Worm (Caenorhabditis elegans) whole organism, L1 larva: ENCODE results near the gene mutd-1.
A peak's percentile ranks its signal among the peaks of the same experiment; 100 is the strongest.

Experiments
- C16A3.4 ChIP-seq: fragments of 150-350 bp; optimal IDR thresholded peaks from 2 replicates; lab custom pipeline; 2014; ENCODE audit warnings: missing biosample characterization, missing genetic modification characterization
- C34B4.2 ChIP-seq: sonication (generic microtip); optimal IDR thresholded peaks from 2 replicates; lab custom pipeline; 2017; ENCODE audit warnings: mild to moderate bottlenecking, missing genetic modification characterization, missing compliant biosample characterization
- F16B12.6 ChIP-seq: fragments of 150-350 bp; optimal IDR thresholded peaks from 2 replicates; lab custom pipeline; 2014; ENCODE audit warnings: missing biosample characterization, missing genetic modification characterization
- alr-1 ChIP-seq: fragments of 200-800 bp; sonication (Bioruptor generic); optimal IDR thresholded peaks from 2 replicates; lab custom pipeline; 2018; ENCODE audit warnings: borderline replicate concordance, mild to moderate bottlenecking, missing genetic modification characterization, missing compliant biosample characterization
- blmp-1 ChIP-seq: fragments of 150-350 bp; optimal IDR thresholded peaks from 2 replicates; lab custom pipeline; 2014; ENCODE audit warnings: missing biosample characterization, missing genetic modification characterization
- ceh-8 ChIP-seq: fragments of 200-800 bp; sonication (Bioruptor generic); optimal IDR thresholded peaks from 2 replicates; lab custom pipeline; 2018; ENCODE audit warnings: mild to moderate bottlenecking, missing genetic modification characterization, moderate library complexity, missing compliant biosample characterization
- ceh-82 ChIP-seq, 3 experiments: fragments of 150-350 bp in 1 of 3; sonication (generic microtip) in 2 of 3; optimal IDR thresholded peaks; 2 replicates each; lab custom pipeline; 2014 to 2017; ENCODE audit warnings: missing biosample characterization in 3 of 3, missing genetic modification characterization in 3 of 3
- ceh-88 ChIP-seq: fragments of 200-800 bp; sonication (Bioruptor generic); IDR thresholded peaks from 2 replicates; pipeline ENCODE4 v1.3.6; 2022; ENCODE audit warnings: missing genetic modification characterization, missing compliant biosample characterization
- ces-1 ChIP-seq: fragments of 150-350 bp; optimal IDR thresholded peaks from 2 replicates; lab custom pipeline; 2014; ENCODE audit warnings: missing biosample characterization, missing genetic modification reagents, missing genetic modification characterization
- dpl-1 ChIP-seq, 3 experiments: fragments of 150-350 bp in 2 of 3; sonication (generic microtip) in 1 of 3; optimal IDR thresholded peaks; 2 replicates each; lab custom pipeline; 2014 to 2017; ENCODE audit warnings: missing biosample characterization in 3 of 3, missing genetic modification characterization in 3 of 3, missing genetic modification reagents in 3 of 3
- dsc-1 ChIP-seq: sonication (generic microtip); optimal IDR thresholded peaks from 2 replicates; lab custom pipeline; 2016; ENCODE audit warnings: mild to moderate bottlenecking, missing genetic modification characterization, missing compliant biosample characterization
- efl-1 ChIP-seq, 4 experiments: fragments of 150-350 bp; optimal IDR thresholded peaks in 3 of 4; peaks in 1 of 4; 1 replicate in 1 of 4; 2 replicates in 3 of 4; lab custom pipeline; 2014; ENCODE audit warnings: missing biosample characterization in 2 of 4, missing genetic modification characterization in 2 of 4, missing genetic modification reagents in 2 of 4
- efl-3 ChIP-seq: fragments of 200-800 bp; sonication (Bioruptor generic); optimal IDR thresholded peaks from 2 replicates; lab custom pipeline; 2018; ENCODE audit warnings: mild to moderate bottlenecking, missing genetic modification characterization, missing compliant biosample characterization
- elt-3 ChIP-seq, 6 experiments: fragments of 150-350 bp in 1 of 6; sonication (generic microtip); optimal IDR thresholded peaks; 2 replicates each; lab custom pipeline; 2017 to 2018; ENCODE audit warnings: missing biosample characterization in 6 of 6, missing genetic modification characterization in 6 of 6, inconsistent platforms in 1 of 6
- ets-5 ChIP-seq: fragments of 200-800 bp; sonication (Bioruptor generic); IDR thresholded peaks from 2 replicates; pipeline ENCODE4 v1.3.6; 2022; ENCODE audit warnings: missing genetic modification characterization, missing compliant biosample characterization
- fkh-10 ChIP-seq: sonication (generic microtip); optimal IDR thresholded peaks from 2 replicates; lab custom pipeline; 2017; ENCODE audit warnings: missing biosample characterization, missing genetic modification reagents, missing genetic modification characterization
- fkh-4 ChIP-seq: sonication (generic microtip); optimal IDR thresholded peaks from 2 replicates; lab custom pipeline; 2016; ENCODE audit warnings: missing compliant biosample characterization, missing genetic modification characterization, borderline replicate concordance
- fos-1 ChIP-seq: fragments of 150-350 bp; optimal IDR thresholded peaks from 2 replicates; lab custom pipeline; 2014; ENCODE audit warnings: missing biosample characterization, missing genetic modification characterization
- grh-1 ChIP-seq: fragments of 200-800 bp; sonication (Bioruptor generic); IDR thresholded peaks from 2 replicates; pipeline ENCODE4 v1.3.6; 2022; ENCODE audit warnings: missing genetic modification reagents, missing genetic modification characterization, missing compliant biosample characterization
- irx-1 ChIP-seq: sonication (generic microtip); optimal IDR thresholded peaks from 2 replicates; lab custom pipeline; 2016; ENCODE audit warnings: missing genetic modification characterization, missing compliant biosample characterization
- lin-35 ChIP-seq, 2 experiments: fragments of 150-350 bp; optimal IDR thresholded peaks; 2 replicates each; lab custom pipeline; 2014; ENCODE audit warnings: missing biosample characterization in 2 of 2, missing genetic modification characterization in 2 of 2, missing genetic modification reagents in 2 of 2
- lir-3 ChIP-seq: sonication (generic microtip); optimal IDR thresholded peaks from 2 replicates; lab custom pipeline; 2016; ENCODE audit warnings: mild to moderate bottlenecking, missing genetic modification characterization, moderate library complexity, missing compliant biosample characterization; ENCODE audit not compliant: poor library complexity
- lsy-2 ChIP-seq, 2 experiments: fragments of 150-350 bp; optimal IDR thresholded peaks; 2 replicates each; lab custom pipeline; 2014; ENCODE audit warnings: missing biosample characterization in 2 of 2, missing genetic modification characterization in 2 of 2
- mdl-1 ChIP-seq, 2 experiments: fragments of 150-350 bp; optimal IDR thresholded peaks; 2 replicates each; lab custom pipeline; 2014 to 2017; ENCODE audit warnings: missing biosample characterization in 2 of 2, missing genetic modification characterization in 2 of 2, inconsistent platforms in 1 of 2
- mep-1 ChIP-seq: fragments of 150-350 bp; optimal IDR thresholded peaks from 2 replicates; lab custom pipeline; 2014; ENCODE audit warnings: missing biosample characterization, missing genetic modification characterization
- nhr-12 ChIP-seq: sonication (generic microtip); optimal IDR thresholded peaks from 2 replicates; lab custom pipeline; 2017; ENCODE audit warnings: missing biosample characterization, missing genetic modification characterization
- nhr-47 ChIP-seq: sonication (generic microtip); optimal IDR thresholded peaks from 2 replicates; lab custom pipeline; 2016; ENCODE audit warnings: mild to moderate bottlenecking, missing genetic modification characterization, moderate library complexity, missing compliant biosample characterization
- nhr-71 ChIP-seq: sonication (generic microtip); optimal IDR thresholded peaks from 2 replicates; lab custom pipeline; 2016; ENCODE audit warnings: mild to moderate bottlenecking, missing genetic modification characterization, moderate library complexity, missing compliant biosample characterization
- nhr-85 ChIP-seq: sonication (generic microtip); peaks from one replicate; lab custom pipeline; 2016; ENCODE audit warnings: missing genetic modification characterization, inconsistent platforms, missing compliant biosample characterization
- pax-3 ChIP-seq: fragments of 200-800 bp; sonication (Bioruptor generic); optimal IDR thresholded peaks from 2 replicates; lab custom pipeline; 2018; ENCODE audit warnings: mild to moderate bottlenecking, missing genetic modification characterization, moderate library complexity, missing compliant biosample characterization
- rnt-1 ChIP-seq: sonication (generic microtip); optimal IDR thresholded peaks from 2 replicates; lab custom pipeline; 2016; ENCODE audit warnings: mild to moderate bottlenecking, missing genetic modification characterization, moderate library complexity, missing compliant biosample characterization
- skn-1 ChIP-seq: fragments of 150-350 bp; optimal IDR thresholded peaks from 2 replicates; lab custom pipeline; 2014; ENCODE audit warnings: missing biosample characterization, missing genetic modification characterization
- snpc-4 ChIP-seq: fragments of 150-350 bp; optimal IDR thresholded peaks from 2 replicates; lab custom pipeline; 2014; ENCODE audit warnings: missing biosample characterization, missing genetic modification characterization
- snu-23 ChIP-seq: sonication (generic microtip); optimal IDR thresholded peaks from 2 replicates; lab custom pipeline; 2016; ENCODE audit warnings: missing genetic modification characterization, missing compliant biosample characterization
- sox-4 ChIP-seq: sonication (generic microtip); optimal IDR thresholded peaks from 2 replicates; lab custom pipeline; 2016; ENCODE audit warnings: missing genetic modification characterization, missing compliant biosample characterization
- sptf-1 ChIP-seq: fragments of 150-350 bp; optimal IDR thresholded peaks from 2 replicates; lab custom pipeline; 2014; ENCODE audit warnings: missing biosample characterization, missing genetic modification characterization
- sup-37 ChIP-seq: fragments of 200-800 bp; sonication (Bioruptor generic); optimal IDR thresholded peaks from 2 replicates; lab custom pipeline; 2018; ENCODE audit warnings: mild to moderate bottlenecking, missing genetic modification characterization, missing compliant biosample characterization
- swsn-7 ChIP-seq: sonication (generic microtip); optimal IDR thresholded peaks from 2 replicates; lab custom pipeline; 2016; ENCODE audit warnings: missing genetic modification characterization, missing compliant biosample characterization
- tbx-2 ChIP-seq: sonication (generic microtip); optimal IDR thresholded peaks from 2 replicates; lab custom pipeline; 2016; ENCODE audit warnings: missing genetic modification characterization, missing compliant biosample characterization
- tlp-1 ChIP-seq: fragments of 150-350 bp; optimal IDR thresholded peaks from 2 replicates; lab custom pipeline; 2014; ENCODE audit warnings: missing biosample characterization, missing genetic modification characterization
- unc-130 ChIP-seq: fragments of 150-350 bp; optimal IDR thresholded peaks from 2 replicates; lab custom pipeline; 2017; ENCODE audit warnings: missing biosample characterization, missing genetic modification characterization, inconsistent platforms
- unc-30 ChIP-seq: sonication (generic microtip); optimal IDR thresholded peaks from 2 replicates; lab custom pipeline; 2017; ENCODE audit warnings: missing biosample characterization, missing genetic modification characterization
- unc-86 ChIP-seq: sonication (generic microtip); optimal IDR thresholded peaks from 2 replicates; lab custom pipeline; 2016; ENCODE audit warnings: missing genetic modification characterization, missing compliant biosample characterization
- unc-98 ChIP-seq: fragments of 200-800 bp; sonication (Bioruptor generic); IDR thresholded peaks from 2 replicates; pipeline ENCODE4 v1.3.6; 2022; ENCODE audit warnings: missing genetic modification characterization, missing compliant biosample characterization
- xbp-1 ChIP-seq: sonication (generic microtip); optimal IDR thresholded peaks from 2 replicates; lab custom pipeline; 2016; ENCODE audit warnings: missing genetic modification characterization, missing compliant biosample characterization

The mutd-1 gene

ce11 chrIV:7114599-7114998, 19.3 kb downstream of the mutd-1 start, which contains the start of gene nas-8:
nas-8 (plus strand) TSS chrIV:7114899.
- TF ChIP-seq mep-1 (tag; lab: Kevin White, UChicago) (no peak), snu-23 (GFP tag; lab: Kevin White, UChicago) (peak; percentile 11)
- TF ChIP-seq, all 84 proteins: peak for 1

ce11 chrIV:7111354-7111753, 22.5 kb downstream of the mutd-1 start, which contains the start of the genes ZC477.7 and ssq-3:
ZC477.7 (minus strand) TSS chrIV:7111454.
ssq-3 (plus strand) TSS chrIV:7111604.
- TF ChIP-seq snpc-4 (no peak), tlp-1 (tag; lab: Kevin White, UChicago) (no peak)

- TF ChIP-seq sptf-1 (tag; lab: Kevin White, UChicago), result no peak
- no peak for TF ChIP-seq ceh-88
- TF ChIP-seq nhr-71 (tag; lab: Kevin White, UChicago), result no peak
- no peak for TF ChIP-seq pax-3 (tag; lab: Kevin White, UChicago)
- no peak for TF ChIP-seq skn-1 (tag; lab: Kevin White, UChicago)
- no peak for TF ChIP-seq lsy-2 (tag; optimal IDR thresholded peaks at IDR 0.05; lab: Kevin White, UChicago)
- no peak for TF ChIP-seq lir-3 (tag; lab: Kevin White, UChicago)
- TF ChIP-seq irx-1 (tag; lab: Kevin White, UChicago), result no peak
- no peak for TF ChIP-seq unc-30
- TF ChIP-seq nhr-47 (tag; lab: Kevin White, UChicago), result no peak
These were observed 26.0 kb downstream of the mutd-1 start, which contains the start of gene ZC477.2 for ce11 chrIV:7107893-7108292. ZC477.2 (plus strand) TSS chrIV:7108193.

DNA sequence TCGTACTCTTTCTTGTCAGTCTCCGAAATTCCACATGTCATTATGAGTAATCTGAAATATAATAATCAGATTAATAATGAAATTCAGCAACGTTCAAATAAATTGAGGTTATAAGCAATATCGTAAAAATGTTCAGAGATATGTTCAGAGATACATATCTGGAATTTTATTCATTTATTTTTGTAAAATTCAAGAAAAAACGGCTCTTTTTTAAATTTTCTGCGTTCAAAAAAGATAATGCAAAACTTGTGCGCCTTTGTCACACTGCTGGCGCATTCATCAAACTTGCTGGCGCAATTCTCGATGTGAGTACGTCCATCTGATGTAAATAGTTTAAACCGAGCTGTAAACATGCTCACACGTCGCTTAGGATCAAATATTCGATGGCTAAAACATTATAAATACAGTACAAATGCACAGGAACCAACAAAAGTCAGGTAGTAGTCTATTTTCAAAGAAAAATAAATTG, 30.6 kb downstream of the mutd-1 start, which contains the start of the genes rde-8 and ZC477.3:
Gene rde-8, minus strand, starts transcription at position 51 of the 469 bp plus-strand sequence.
Gene ZC477.3, plus strand, starts transcription at position 282 of the 469 bp plus-strand sequence.
- TF ChIP-seq ets-5 (GFP tag; lab: Robert Waterston, UW), result no peak
- peak; percentile 82 for TF ChIP-seq xbp-1 (tag; lab: Kevin White, UChicago)
- TF ChIP-seq rnt-1, result peak; percentile 89
- peak; percentile 85 for TF ChIP-seq swsn-7
- TF ChIP-seq dpl-1 (GFP tag; optimal IDR thresholded peaks at IDR 0.05; lab: Kevin White, UChicago), result peak; percentile 63 to 83 (median 80)
- TF ChIP-seq efl-1 (optimal IDR thresholded peaks at IDR 0.05; lab: Kevin White, UChicago), result peak; percentile 76 to 83
- peak; percentile 76 to 97 for TF ChIP-seq efl-1 (GFP tag; optimal IDR thresholded peaks at IDR 0.05 in 1 of 2; lab: Kevin White, UChicago)
- TF ChIP-seq nhr-12 (tag; lab: Kevin White, UChicago), result no peak
- peak; percentile 9 for TF ChIP-seq fos-1 (tag; lab: Kevin White, UChicago)
- peak; percentile 79 to 86 for TF ChIP-seq lin-35 (GFP tag; optimal IDR thresholded peaks at IDR 0.05; lab: Kevin White, UChicago)
- peak; percentile 85 for TF ChIP-seq irx-1 (tag; lab: Kevin White, UChicago)
- peak in 2 of 6 experiments; percentile 0 to 3 for TF ChIP-seq elt-3 (tag; optimal IDR thresholded peaks at IDR 0.05; lab: Kevin White, UChicago)
- TF ChIP-seq lsy-2 (tag; optimal IDR thresholded peaks at IDR 0.05; lab: Kevin White, UChicago), result peak; percentile 85 to 86
- TF ChIP-seq dsc-1 (tag; lab: Kevin White, UChicago), result peak; percentile 83
- peak; percentile 35 for TF ChIP-seq efl-3
- peak; percentile 53 for TF ChIP-seq sup-37 (GFP tag; lab: Kevin White, UChicago)
- no peak for TF ChIP-seq ces-1 (GFP tag; lab: Kevin White, UChicago)
- peak; percentile 46 to 85 (median 55) for TF ChIP-seq ceh-82 (tag; optimal IDR thresholded peaks at IDR 0.05; lab: Kevin White, UChicago)
- peak; percentile 38 for TF ChIP-seq ceh-88
- TF ChIP-seq C34B4.2 (tag; lab: Kevin White, UChicago), result no peak
- peak; percentile 49 for TF ChIP-seq sox-4 (tag; lab: Kevin White, UChicago)
- peak; percentile 67 for TF ChIP-seq grh-1 (GFP tag; lab: Robert Waterston, UW)
- peak; percentile 68 for TF ChIP-seq nhr-85 (tag; lab: Kevin White, UChicago)
- peak; percentile 80 for TF ChIP-seq snpc-4
- TF ChIP-seq alr-1, result no peak
- no peak for TF ChIP-seq unc-98 (GFP tag; lab: Robert Waterston, UW)
- peak; percentile 85 for TF ChIP-seq tbx-2 (tag; lab: Kevin White, UChicago)
- TF ChIP-seq fkh-10 (GFP tag; lab: Kevin White, UChicago), result no peak
- peak; percentile 94 for TF ChIP-seq mep-1 (tag; lab: Kevin White, UChicago)
- peak; percentile 58 for TF ChIP-seq fkh-4
- no peak for TF ChIP-seq ceh-8 (GFP tag; lab: Kevin White, UChicago)
- TF ChIP-seq unc-86 (tag; lab: Kevin White, UChicago), result peak; percentile 78
- peak; percentile 48 for TF ChIP-seq F16B12.6
- TF ChIP-seq C16A3.4 (tag; lab: Kevin White, UChicago), result peak; percentile 71
- TF ChIP-seq mdl-1 (tag; optimal IDR thresholded peaks at IDR 0.05; lab: Kevin White, UChicago), result peak in 1 of 2 experiments; percentile 62
- peak; percentile 67 for TF ChIP-seq unc-130
- peak; percentile 57 for TF ChIP-seq blmp-1 (tag; lab: Kevin White, UChicago)
